Worm (Caenorhabditis elegans): Measurements from ENCODE around the gene cyp-33C6.

The cyp-33C6 gene

DNA sequence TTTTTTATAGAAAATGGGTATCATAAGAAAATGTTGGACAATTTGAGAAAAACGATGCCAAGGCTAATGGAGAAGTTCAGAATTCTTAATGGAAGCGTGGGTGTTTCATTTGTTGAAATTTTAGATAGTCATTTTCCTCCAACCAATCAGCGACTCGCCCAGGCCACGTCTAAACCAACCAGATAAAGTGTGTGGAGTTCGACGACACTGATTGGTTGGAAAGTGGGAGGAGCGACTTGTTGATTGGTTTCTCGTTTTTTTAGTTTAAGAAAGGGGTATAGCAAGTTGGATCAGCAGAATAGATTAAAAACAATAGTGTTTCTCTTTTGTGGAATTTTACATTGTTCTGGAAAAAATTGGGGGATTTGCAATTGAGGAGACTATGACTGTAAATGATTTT is 41.7 kb downstream of the cyp-33C6 start:
- TF ChIP-seq ceh-79 (tag; optimal IDR thresholded peaks at IDR 0.05), result no peak
- 0 out of 2 replicates have a peak, but pooled peaks have one; percentile 34 for TF ChIP-seq nfyb-1 (GFP tag; IDR thresholded peaks at IDR 0.05)

DNA sequence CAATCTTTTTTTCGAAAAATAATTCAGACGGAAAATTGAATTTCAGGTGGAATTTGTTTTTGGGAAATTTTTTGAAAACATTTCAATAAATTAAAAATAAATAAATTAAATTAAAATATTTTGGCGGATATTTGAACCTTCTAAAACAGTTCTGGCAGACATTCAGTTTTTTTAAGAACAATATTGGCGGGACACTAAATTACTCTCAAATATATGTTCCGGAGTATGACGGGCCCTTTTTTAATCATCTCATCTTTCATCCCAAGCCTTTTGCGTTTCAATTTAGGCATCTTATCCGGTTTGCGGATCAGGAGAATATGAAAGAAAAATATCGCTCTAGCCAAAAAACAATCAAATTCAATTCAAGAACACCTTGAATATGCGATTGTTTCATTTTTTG is 42.4 kb downstream of the cyp-33C6 start, which contains the start of gene svh-11:
svh-11 (plus strand) TSS at position 301 of the 400 bp plus-strand sequence.
- TF ChIP-seq madf-3 (GFP tag; IDR thresholded peaks at IDR 0.05) (no peak), aptf-3 (GFP tag; IDR thresholded peaks at IDR 0.05) (no peak), egl-44 (GFP tag; IDR thresholded peaks at IDR 0.05) (no peak), let-526 (GFP tag; IDR thresholded peaks at IDR 0.05) (no peak), Y95B8A.8 (GFP tag; IDR thresholded peaks at IDR 0.05) (no peak), F39B2.1 (GFP tag; IDR thresholded peaks at IDR 0.05) (no peak), unc-62 (GFP tag; optimal IDR thresholded peaks at IDR 0.05) (no peak), ccch-3 (GFP tag; optimal IDR thresholded peaks at IDR 0.05) (no peak), cebp-2 (GFP tag; IDR thresholded peaks at IDR 0.05) (no peak), ZK185.1 (tag; optimal IDR thresholded peaks at IDR 0.05; ENCODE audit: poor library complexity, severe bottlenecking) (no peak), madf-6 (GFP tag; IDR thresholded peaks at IDR 0.05) (no peak), mcd-1 (GFP tag; IDR thresholded peaks at IDR 0.05) (no peak), xnd-1 (tag; optimal IDR thresholded peaks at IDR 0.05) (no peak)

DNA sequence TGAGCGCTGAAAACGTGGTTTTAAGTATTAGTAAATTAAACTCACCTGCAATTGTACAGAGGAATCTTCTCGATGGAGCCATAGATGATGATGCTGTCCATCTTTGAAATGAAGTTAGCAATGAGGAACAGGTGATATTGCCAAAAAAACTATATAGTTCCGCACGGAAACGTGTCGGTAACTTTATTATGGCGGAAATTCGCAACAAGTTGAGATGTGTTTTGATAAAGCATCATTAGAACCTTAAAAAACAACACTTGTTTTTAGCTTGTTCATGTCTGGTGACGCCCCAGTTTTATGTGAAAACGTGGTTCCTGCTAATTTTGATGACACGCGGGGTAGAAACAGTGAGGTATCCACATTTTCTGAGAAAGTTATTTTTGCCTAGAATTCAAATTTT is 43.0 kb downstream of the cyp-33C6 start, which contains the start of gene srt-40:
srt-40 (minus strand) TSS at position 101 of the 400 bp plus-strand sequence.
- TF ChIP-seq madf-10 (tag; optimal IDR thresholded peaks at IDR 0.05) (no peak), aptf-3 (GFP tag; IDR thresholded peaks at IDR 0.05) (no peak), unc-130 (GFP tag; optimal IDR thresholded peaks at IDR 0.05) (no peak), ceh-27 (GFP tag; optimal IDR thresholded peaks at IDR 0.05) (no peak), F10E7.11 (tag; optimal IDR thresholded peaks at IDR 0.05) (no peak), ztf-25 (GFP tag; IDR thresholded peaks at IDR 0.05) (no peak), sptf-2 (GFP tag; optimal IDR thresholded peaks at IDR 0.05) (no peak), dpff-1 (tag; optimal IDR thresholded peaks at IDR 0.05) (no peak), madf-8 (GFP tag; conservative IDR thresholded peaks at IDR 0.05) (no peak), C06A6.2 (GFP tag; conservative IDR thresholded peaks at IDR 0.05) (no peak), sea-2 (GFP tag; IDR thresholded peaks at IDR 0.05) (no peak), B0336.3 (GFP tag; IDR thresholded peaks at IDR 0.05) (no peak), attf-5 (GFP tag; optimal IDR thresholded peaks at IDR 0.05) (no peak), ceh-91 (GFP tag; IDR thresholded peaks at IDR 0.05) (no peak)

DNA sequence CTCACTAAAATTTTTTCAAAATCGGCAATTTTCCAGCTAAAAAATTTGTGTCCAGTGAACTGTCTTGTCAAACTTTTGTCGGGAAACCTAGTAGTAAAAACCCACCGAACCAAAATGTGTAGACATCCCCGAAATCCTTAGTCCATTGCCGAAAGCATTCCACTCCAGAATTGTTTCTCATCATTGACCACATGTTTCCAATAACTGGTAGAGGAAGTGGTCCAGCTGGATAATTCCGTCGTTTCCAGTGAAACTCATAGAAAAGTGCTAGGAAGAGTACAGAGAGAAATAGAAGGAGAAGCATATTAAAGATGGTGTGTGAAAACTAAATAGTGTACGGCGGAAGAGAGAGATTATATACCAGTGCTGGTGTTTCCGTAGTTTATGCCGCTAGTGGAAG is 45.1 kb downstream of the cyp-33C6 start, which contains the start of gene cyp-33C12:
cyp-33C12 (minus strand) TSS at position 321 of the 400 bp plus-strand sequence.
- TF ChIP-seq attf-6 (GFP tag; IDR thresholded peaks at IDR 0.05) (no peak), ztf-26 (tag; optimal IDR thresholded peaks at IDR 0.05) (no peak), unc-130 (GFP tag; optimal IDR thresholded peaks at IDR 0.05) (no peak), pha-4 (tag; optimal IDR thresholded peaks at IDR 0.05) (no peak), lin-54 (GFP tag; optimal IDR thresholded peaks at IDR 0.05) (no peak), D2030.7 (GFP tag; IDR thresholded peaks at IDR 0.05) (no peak), rcor-1 (GFP tag; IDR thresholded peaks at IDR 0.05) (no peak), Y67H2A.10 (GFP tag; conservative IDR thresholded peaks at IDR 0.05) (no peak), ztf-22 (GFP tag; optimal IDR thresholded peaks at IDR 0.05) (no peak), hlh-26 (GFP tag; conservative IDR thresholded peaks at IDR 0.05) (no peak), gei-17 (GFP tag; optimal IDR thresholded peaks at IDR 0.05) (no peak), F22D6.2 (tag; optimal IDR thresholded peaks at IDR 0.05) (no peak), B0035.1 (tag; optimal IDR thresholded peaks at IDR 0.05) (no peak)
